Fruit fly (Drosophila melanogaster) whole organism, prepupa: ENCODE data around the gene CG46462.

ENCODE experiments used
- Blimp-1 ChIP-seq: fragments of 200-800 bp; sonication (Bioruptor generic); optimal IDR thresholded peaks from 3 replicates; lab custom pipeline; 2017; ENCODE audit warnings: missing biosample characterization, missing genetic modification characterization, mild to moderate bottlenecking, moderate library complexity, missing genetic modification reagents
- CG10631 ChIP-seq: fragments of 200-800 bp; sonication (Bioruptor generic); optimal IDR thresholded peaks from 2 replicates; lab custom pipeline; 2016; ENCODE audit warnings: missing biosample characterization, missing genetic modification characterization
- CG10669 ChIP-seq: fragments of 200-800 bp; sonication (Bioruptor generic); optimal IDR thresholded peaks from 3 replicates; lab custom pipeline; 2018; ENCODE audit warnings: missing biosample characterization, mild to moderate bottlenecking, missing genetic modification characterization, moderate library complexity
- CG11294 ChIP-seq: fragments of 200-800 bp; sonication (Bioruptor generic); IDR thresholded peaks from 2 replicates; pipeline ENCODE4 v1.3.6; 2022; ENCODE audit warnings: missing biosample characterization, missing genetic modification characterization
- CG11902 ChIP-seq: fragments of 200-800 bp; sonication (Bioruptor generic); optimal IDR thresholded peaks from 3 replicates; lab custom pipeline; 2016; ENCODE audit warnings: missing biosample characterization, missing genetic modification characterization
- CG15336 ChIP-seq: fragments of 200-800 bp; sonication (Bioruptor generic); IDR thresholded peaks from 2 replicates; pipeline ENCODE4 v1.3.6; 2022; ENCODE audit warnings: missing biosample characterization, missing genetic modification characterization
- CG16779 ChIP-seq: fragments of 200-800 bp; sonication (Bioruptor generic); optimal IDR thresholded peaks from 3 replicates; lab custom pipeline; 2017; ENCODE audit warnings: missing biosample characterization, mild to moderate bottlenecking, missing genetic modification characterization
- CG3032 ChIP-seq: fragments of 200-800 bp; optimal IDR thresholded peaks from 2 replicates; lab custom pipeline; 2019; ENCODE audit warnings: missing biosample characterization, mild to moderate bottlenecking, missing genetic modification characterization, moderate library complexity
- CG31627 ChIP-seq: fragments of 200-800 bp; sonication (Bioruptor generic); optimal IDR thresholded peaks from 3 replicates; lab custom pipeline; 2016; ENCODE audit warnings: missing biosample characterization, missing genetic modification characterization
- CG34406 ChIP-seq: fragments of 200-800 bp; sonication (Bioruptor generic); optimal IDR thresholded peaks from 3 replicates; lab custom pipeline; 2016; ENCODE audit warnings: missing biosample characterization, missing genetic modification characterization
- CG4318 ChIP-seq: fragments of 200-800 bp; sonication (Bioruptor generic); optimal IDR thresholded peaks from 3 replicates; lab custom pipeline; 2017; ENCODE audit warnings: missing biosample characterization, mild to moderate bottlenecking, missing genetic modification characterization
- CG6163 ChIP-seq: fragments of 200-800 bp; sonication (Bioruptor generic); IDR thresholded peaks from 3 replicates; pipeline ENCODE4 v1.3.6; 2022; ENCODE audit warnings: missing biosample characterization, missing genetic modification characterization
- CG6276 ChIP-seq: fragments of 200-800 bp; sonication (Bioruptor generic); optimal IDR thresholded peaks from 2 replicates; lab custom pipeline; 2017; ENCODE audit warnings: missing biosample characterization, mild to moderate bottlenecking, missing genetic modification characterization
- CG6792 ChIP-seq: fragments of 200-800 bp; sonication (Bioruptor generic); optimal IDR thresholded peaks from 3 replicates; lab custom pipeline; 2016; ENCODE audit warnings: missing biosample characterization, missing genetic modification characterization
- CG6854 ChIP-seq: fragments of 200-800 bp; sonication (Bioruptor generic); optimal IDR thresholded peaks from 2 replicates; lab custom pipeline; 2017; ENCODE audit warnings: missing biosample characterization, mild to moderate bottlenecking, missing genetic modification characterization
- CG7368 ChIP-seq: fragments of 200-800 bp; sonication (Bioruptor generic); optimal IDR thresholded peaks from 3 replicates; lab custom pipeline; 2016; ENCODE audit warnings: missing biosample characterization, missing genetic modification characterization
- CG8119 ChIP-seq: fragments of 200-800 bp; sonication (Bioruptor generic); IDR thresholded peaks from 3 replicates; pipeline ENCODE4 v1.3.6; 2022; ENCODE audit warnings: missing biosample characterization, missing genetic modification characterization
- CG9139 ChIP-seq: fragments of 200-800 bp; sonication (Bioruptor generic); optimal IDR thresholded peaks from 3 replicates; lab custom pipeline; 2017; ENCODE audit warnings: missing biosample characterization, mild to moderate bottlenecking, missing genetic modification characterization
- Eip78C ChIP-seq: fragments of 200-800 bp; sonication (Bioruptor generic); peaks from one replicate; lab custom pipeline; 2016; ENCODE audit warnings: missing biosample characterization, missing genetic modification characterization
- Ets21C ChIP-seq: fragments of 200-800 bp; sonication (Bioruptor generic); optimal IDR thresholded peaks from 3 replicates; lab custom pipeline; 2016; ENCODE audit warnings: missing biosample characterization, missing genetic modification characterization
- Ets96B ChIP-seq: fragments of 200-800 bp; optimal IDR thresholded peaks from 2 replicates; lab custom pipeline; 2019; ENCODE audit warnings: missing biosample characterization, mild to moderate bottlenecking, missing genetic modification characterization, moderate library complexity
- Hr38 ChIP-seq: sonication (Bioruptor generic); optimal IDR thresholded peaks from 2 replicates; lab custom pipeline; 2016; ENCODE audit warnings: missing biosample characterization, missing genetic modification characterization
- Hr39 ChIP-seq: fragments of 200-800 bp; sonication (Bioruptor generic); optimal IDR thresholded peaks from 2 replicates; lab custom pipeline; 2016; ENCODE audit warnings: missing biosample characterization, missing genetic modification characterization
- Hr4 ChIP-seq: fragments of 200-800 bp; sonication (Bioruptor generic); optimal IDR thresholded peaks from 3 replicates; lab custom pipeline; 2016; ENCODE audit warnings: missing biosample characterization, missing genetic modification characterization
- OdsH ChIP-seq: fragments of 200-800 bp; sonication (Bioruptor generic); optimal IDR thresholded peaks from 3 replicates; lab custom pipeline; 2016; ENCODE audit warnings: missing biosample characterization, missing genetic modification characterization
- Smox ChIP-seq: fragments of 200-800 bp; sonication (Bioruptor generic); optimal IDR thresholded peaks from 3 replicates; lab custom pipeline; 2016; ENCODE audit warnings: missing biosample characterization, missing genetic modification characterization
- Sox14 ChIP-seq: fragments of 200-800 bp; sonication (Bioruptor generic); optimal IDR thresholded peaks from 3 replicates; lab custom pipeline; 2016; ENCODE audit warnings: missing biosample characterization, missing genetic modification characterization
- Sox15 ChIP-seq: fragments of 200-800 bp; sonication (Bioruptor generic); optimal IDR thresholded peaks from 3 replicates; lab custom pipeline; 2016; ENCODE audit warnings: missing biosample characterization, missing genetic modification characterization
- achi ChIP-seq: fragments of 200-800 bp; sonication (Bioruptor generic); optimal IDR thresholded peaks from 3 replicates; lab custom pipeline; 2016; ENCODE audit warnings: missing biosample characterization, missing genetic modification characterization
- cyc ChIP-seq: fragments of 200-800 bp; sonication (Bioruptor generic); optimal IDR thresholded peaks from 3 replicates; lab custom pipeline; 2016; ENCODE audit warnings: missing biosample characterization, missing genetic modification characterization
- dac ChIP-seq: fragments of 200-800 bp; sonication (Bioruptor generic); optimal IDR thresholded peaks from 2 replicates; lab custom pipeline; 2017; ENCODE audit warnings: missing biosample characterization, mild to moderate bottlenecking, missing genetic modification characterization
- dsx ChIP-seq: fragments of 200-800 bp; optimal IDR thresholded peaks from 3 replicates; lab custom pipeline; 2019; ENCODE audit warnings: missing biosample characterization, mild to moderate bottlenecking, missing genetic modification characterization, moderate library complexity; ENCODE audit not compliant: poor library complexity, severe bottlenecking
- esn ChIP-seq: fragments of 200-800 bp; sonication (Bioruptor generic); optimal IDR thresholded peaks from 2 replicates; lab custom pipeline; 2016; ENCODE audit warnings: missing biosample characterization, mild to moderate bottlenecking, missing genetic modification characterization, moderate library complexity
- fd59A ChIP-seq: fragments of 200-800 bp; sonication (Bioruptor generic); optimal IDR thresholded peaks from 2 replicates; lab custom pipeline; 2017; ENCODE audit warnings: missing biosample characterization, mild to moderate bottlenecking, missing genetic modification characterization, missing genetic modification reagents
- fd85E ChIP-seq: fragments of 200-800 bp; sonication (Bioruptor generic); optimal IDR thresholded peaks from 3 replicates; lab custom pipeline; 2016; ENCODE audit warnings: missing biosample characterization, missing genetic modification characterization
- lz ChIP-seq: fragments of 200-800 bp; sonication (Bioruptor generic); optimal IDR thresholded peaks from 3 replicates; lab custom pipeline; 2016; ENCODE audit warnings: missing biosample characterization, missing genetic modification characterization
- pdm3 ChIP-seq: fragments of 200-800 bp; sonication (Bioruptor generic); optimal IDR thresholded peaks from 3 replicates; lab custom pipeline; 2016; ENCODE audit warnings: missing biosample characterization, missing genetic modification characterization
- salr ChIP-seq, 2 experiments: fragments of 200-800 bp; sonication (Bioruptor generic); optimal IDR thresholded peaks; 3 replicates each; lab custom pipeline; 2016 to 2018; ENCODE audit warnings: missing biosample characterization in 2 of 2, missing genetic modification characterization in 2 of 2, mild to moderate bottlenecking in 1 of 2
- spab ChIP-seq: fragments of 200-800 bp; sonication (Bioruptor generic); optimal IDR thresholded peaks from 2 replicates; lab custom pipeline; 2017; ENCODE audit warnings: missing biosample characterization, mild to moderate bottlenecking, missing genetic modification characterization, missing genetic modification reagents
- svp ChIP-seq: fragments of 200-800 bp; sonication (Bioruptor generic); peaks from one replicate; lab custom pipeline; 2016; ENCODE audit warnings: missing biosample characterization, missing genetic modification characterization
- topi ChIP-seq: fragments of 200-800 bp; sonication (Bioruptor generic); optimal IDR thresholded peaks from 3 replicates; lab custom pipeline; 2016; ENCODE audit warnings: missing biosample characterization, missing genetic modification characterization
- vri ChIP-seq: fragments of 200-800 bp; sonication (Bioruptor generic); optimal IDR thresholded peaks from 3 replicates; lab custom pipeline; 2016; ENCODE audit warnings: missing biosample characterization, mild to moderate bottlenecking, missing genetic modification characterization

The CG46462 gene

dm6 chr3L:19922833-19923745 is 8.4 kb upstream of the CG46462 start, which contains the start of gene Pfdn6 (continued):
- TF ChIP-seq CG10669 (GFP tag; lab: Kevin White, UChicago): no peak
- TF ChIP-seq fd85E (GFP tag; lab: Kevin White, UChicago): no peak
- TF ChIP-seq spab (GFP tag; lab: Kevin White, UChicago): no peak
- no peak for TF ChIP-seq CG6276 (GFP tag; lab: Kevin White, UChicago)
- peak; percentile 83 for TF ChIP-seq Hr39 (GFP tag; lab: Kevin White, UChicago)
- TF ChIP-seq vri (GFP tag; lab: Kevin White, UChicago): no peak
- TF ChIP-seq Sox14 (GFP tag; lab: Kevin White, UChicago): peak; percentile 80
- peak; percentile 51 for TF ChIP-seq CG15336 (GFP tag; lab: Robert Waterston, UW)
- peak; percentile 36 for TF ChIP-seq CG6792 (GFP tag; lab: Kevin White, UChicago)
- TF ChIP-seq svp (GFP tag; lab: Kevin White, UChicago): no peak
- TF ChIP-seq Ets96B (tag; lab: Kevin White, UChicago): peak; percentile 27
- peak; percentile 16 for TF ChIP-seq CG34406 (GFP tag; lab: Kevin White, UChicago)
- TF ChIP-seq fd59A: no peak
- TF ChIP-seq CG11902 (GFP tag; lab: Kevin White, UChicago): peak; percentile 68
- no peak for TF ChIP-seq dac
- peak; percentile 73 for TF ChIP-seq lz (GFP tag; lab: Kevin White, UChicago)
- TF ChIP-seq CG3032: peak; percentile 62
- TF ChIP-seq Hr4: no peak
- TF ChIP-seq Sox15 (GFP tag; lab: Kevin White, UChicago): peak; percentile 70
- no peak for TF ChIP-seq CG16779 (tag; lab: Kevin White, UChicago)
- no peak for TF ChIP-seq achi (GFP tag; lab: Kevin White, UChicago)
- TF ChIP-seq CG6854 (GFP tag; lab: Kevin White, UChicago): no peak
- no peak for TF ChIP-seq Blimp-1
- no peak for TF ChIP-seq CG4318 (GFP tag; lab: Kevin White, UChicago)

DNA sequence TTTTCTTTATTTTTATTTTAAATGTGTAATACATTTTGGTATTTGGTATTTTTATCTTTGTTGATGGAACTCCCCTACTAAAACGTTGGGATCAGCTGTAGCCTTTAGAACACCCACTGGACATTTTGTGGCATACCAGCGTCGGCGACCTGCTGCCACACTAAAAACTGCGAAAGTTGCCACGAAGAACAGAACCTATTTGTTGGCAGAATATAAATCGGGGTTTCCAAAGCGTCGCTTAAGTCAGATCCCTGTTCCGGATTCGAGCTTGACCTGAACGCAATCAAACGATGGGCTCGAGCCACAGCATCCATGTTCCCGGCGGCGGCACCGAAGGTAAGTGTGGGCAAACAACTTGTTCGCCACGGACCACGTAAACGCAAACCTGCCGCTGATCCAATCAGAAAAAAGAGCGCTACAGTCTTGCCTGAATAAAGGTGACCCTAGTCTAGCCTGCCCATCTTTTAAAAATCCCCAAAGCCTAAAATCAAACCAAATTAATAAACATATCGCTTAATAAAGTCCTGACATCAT is 6.7 kb upstream of the CG46462 start, which contains the start of gene Grasp65:
Grasp65 (plus strand) TSS at position 173 of the 534 bp plus-strand sequence.
- TF ChIP-seq Hr4: no peak
- TF ChIP-seq Eip78C: peak; percentile 59
- peak; percentile 28; the same call in 1 of the 2 replicates for TF ChIP-seq CG15336 (GFP tag; lab: Robert Waterston, UW)
- no peak for TF ChIP-seq CG31627 (GFP tag; lab: Kevin White, UChicago)
- no peak for TF ChIP-seq Smox (GFP tag; lab: Kevin White, UChicago)
- no peak for TF ChIP-seq CG10631 (GFP tag; lab: Kevin White, UChicago)
- TF ChIP-seq dsx (GFP tag; lab: Kevin White, UChicago): peak; percentile 38
- TF ChIP-seq vri (GFP tag; lab: Kevin White, UChicago): no peak
- TF ChIP-seq fd85E (GFP tag; lab: Kevin White, UChicago): no peak
- peak; percentile 52 for TF ChIP-seq CG6854 (GFP tag; lab: Kevin White, UChicago)

dm6 chr3L:19928435-19929011 is 3.0 kb upstream of the CG46462 start, which contains the start of the genes CG8004 and RhoGDI:
Gene CG8004, minus strand, starts transcription at chr3L:19928508.
Gene RhoGDI, plus strand, starts transcription at chr3L:19928743.
- TF ChIP-seq CG6163 (GFP tag; lab: Robert Waterston, UW) (no peak), fd85E (GFP tag; lab: Kevin White, UChicago) (no peak), dsx (GFP tag; lab: Kevin White, UChicago) (no peak), cyc (GFP tag; lab: Kevin White, UChicago) (peak; percentile 53), CG3032 (peak; percentile 60), CG4318 (GFP tag; lab: Kevin White, UChicago) (no peak), esn (GFP tag; lab: Kevin White, UChicago) (peak; percentile 64), CG6276 (GFP tag; lab: Kevin White, UChicago) (no peak), salr (GFP tag; optimal IDR thresholded peaks at IDR 0.05; lab: Kevin White, UChicago) (no peak), CG9139 (GFP tag; lab: Kevin White, UChicago) (no peak), CG7368 (GFP tag; lab: Kevin White, UChicago) (no peak), Sox14 (GFP tag; lab: Kevin White, UChicago) (peak; percentile 89), Ets21C (GFP tag; lab: Kevin White, UChicago) (peak; percentile 60), Blimp-1 (no peak), CG8119 (GFP tag; lab: Robert Waterston, UW) (no peak), dac (no peak), Hr4 (peak; percentile 76), topi (GFP tag; lab: Kevin White, UChicago) (peak; percentile 46), pdm3 (peak; percentile 78), Eip78C (peak; percentile 72), vri (GFP tag; lab: Kevin White, UChicago) (peak; percentile 96), Hr38 (no peak), CG11294 (GFP tag; lab: Robert Waterston, UW) (no peak), CG6854 (GFP tag; lab: Kevin White, UChicago) (no peak), fd59A (no peak), OdsH (GFP tag; lab: Kevin White, UChicago) (peak; percentile 63)
